Fruit fly (Drosophila melanogaster): ENCODE results near the gene tsg.

The tsg gene

dm6 chrX:12003437-12004394 is 15.0 kb upstream of the tsg start, which contains the start of gene fw (continued):
- TF ChIP-seq ac (GFP tag; optimal IDR thresholded peaks at IDR 0.05), result no peak
- TF ChIP-seq Deaf1 (tag; optimal IDR thresholded peaks at IDR 0.05), result peak; percentile 99
- no peak for TF ChIP-seq CG9876 (GFP tag; optimal IDR thresholded peaks at IDR 0.05)
- no peak for TF ChIP-seq CG8478 (optimal IDR thresholded peaks at IDR 0.05)
- peak; percentile 77 for TF ChIP-seq CG12769 (tag; optimal IDR thresholded peaks at IDR 0.05)
- TF ChIP-seq NC2β (GFP tag; optimal IDR thresholded peaks at IDR 0.05), result no peak
- no peak for TF ChIP-seq CG18619 (GFP tag; optimal IDR thresholded peaks at IDR 0.05)
- no peak for TF ChIP-seq schlank (tag; optimal IDR thresholded peaks at IDR 0.05)
- TF ChIP-seq CG31388 (GFP tag; optimal IDR thresholded peaks at IDR 0.05), result no peak
- TF ChIP-seq klu (GFP tag; IDR thresholded peaks at IDR 0.05), result no peak
- TF ChIP-seq B-H1 (GFP tag; IDR thresholded peaks at IDR 0.05), result peak; percentile 15; the same call in 1 of the 3 replicates
- TF ChIP-seq CG4820 (GFP tag; optimal IDR thresholded peaks at IDR 0.05), result no peak
- TF ChIP-seq Bteb2 (GFP tag; optimal IDR thresholded peaks at IDR 0.05), result no peak
- TF ChIP-seq Asciz (GFP tag; optimal IDR thresholded peaks at IDR 0.05), result no peak
- TF ChIP-seq sens-2 (GFP tag; IDR thresholded peaks at IDR 0.05), result no peak
- no peak for TF ChIP-seq CG33557 (GFP tag; optimal IDR thresholded peaks at IDR 0.05)
- TF ChIP-seq Hey (tag; optimal IDR thresholded peaks at IDR 0.05), result no peak
- TF ChIP-seq ara (GFP tag; IDR thresholded peaks at IDR 0.05), result peak; percentile 61; the same call in 1 of the 2 replicates
- no peak for TF ChIP-seq hkb (optimal IDR thresholded peaks at IDR 0.05)
- TF ChIP-seq hkb (GFP tag; IDR thresholded peaks at IDR 0.05), result peak; percentile 17; the same call in 1 of the 2 replicates
- TF ChIP-seq org-1 (GFP tag; optimal IDR thresholded peaks at IDR 0.05), result peak; percentile 35
- peak; percentile 80 for TF ChIP-seq Ets65A (GFP tag)
- 0 out of 3 replicates have a peak, but pooled peaks have one; percentile 24 for TF ChIP-seq CG14050 (GFP tag; IDR thresholded peaks at IDR 0.05)
- no peak for TF ChIP-seq kay (GFP tag; optimal IDR thresholded peaks at IDR 0.05)
- peak; percentile 5 for TF ChIP-seq CG3163 (GFP tag; optimal IDR thresholded peaks at IDR 0.05)
- peak; percentile 41 for TF ChIP-seq CG12391 (tag; optimal IDR thresholded peaks at IDR 0.05)
- no peak for TF ChIP-seq CG1647 (GFP tag; optimal IDR thresholded peaks at IDR 0.05)
- TF ChIP-seq CG3995 (GFP tag; optimal IDR thresholded peaks at IDR 0.05), result no peak
- peak; percentile 50 for TF ChIP-seq gem (tag; optimal IDR thresholded peaks at IDR 0.05)
- no peak for TF ChIP-seq aop (GFP tag; IDR thresholded peaks at IDR 0.05)
- no peak for TF ChIP-seq fru (optimal IDR thresholded peaks at IDR 0.05)
- no peak for TF ChIP-seq CG1792 (GFP tag; optimal IDR thresholded peaks at IDR 0.05)
- TF ChIP-seq D19B (GFP tag; optimal IDR thresholded peaks at IDR 0.05), result no peak
- no peak for TF ChIP-seq C15 (GFP tag; IDR thresholded peaks at IDR 0.05)
- peak; percentile 16 for TF ChIP-seq CG10979 (tag; optimal IDR thresholded peaks at IDR 0.05)
- no peak for TF ChIP-seq chn (GFP tag; optimal IDR thresholded peaks at IDR 0.05)
- TF ChIP-seq CG33213 (GFP tag; optimal IDR thresholded peaks at IDR 0.05), result peak; percentile 10
- TF ChIP-seq CrebB (tag; optimal IDR thresholded peaks at IDR 0.05), result no peak
- TF ChIP-seq disco-r (GFP tag; optimal IDR thresholded peaks at IDR 0.05), result no peak
- TF ChIP-seq Dip3 (GFP tag; optimal IDR thresholded peaks at IDR 0.05), result no peak
- no peak for TF ChIP-seq YL-1 (GFP tag; optimal IDR thresholded peaks at IDR 0.05)
- peak; percentile 11 for TF ChIP-seq lab (GFP tag; optimal IDR thresholded peaks at IDR 0.05)
- TF ChIP-seq emc (GFP tag; optimal IDR thresholded peaks at IDR 0.05), result no peak
- TF ChIP-seq Rx (GFP tag; IDR thresholded peaks at IDR 0.05), result no peak
- peak; percentile 29; the same call in 1 of the 2 replicates for TF ChIP-seq E2f2 (GFP tag; IDR thresholded peaks at IDR 0.05)
- no peak for TF ChIP-seq onecut (GFP tag; IDR thresholded peaks at IDR 0.05)
- TF ChIP-seq Pdp1 (GFP tag; optimal IDR thresholded peaks at IDR 0.05), result peak in 1 of 2 experiments; percentile 32
- TF ChIP-seq CG2199 (GFP tag; IDR thresholded peaks at IDR 0.05), result no peak
- TF ChIP-seq Usf (GFP tag; optimal IDR thresholded peaks at IDR 0.05), result no peak
- no peak for TF ChIP-seq crc (GFP tag; optimal IDR thresholded peaks at IDR 0.05)
- TF ChIP-seq jumu (GFP tag; optimal IDR thresholded peaks at IDR 0.05), result no peak
